Fruit fly (Drosophila melanogaster): Measurements from ENCODE around the gene Tsp26A.

Gene Tsp26A

dm6 chr2L:5982334-5982987 is 17.6 kb upstream of the Tsp26A start (continued):
- TF ChIP-seq gt (GFP tag; IDR thresholded peaks at IDR 0.05), result no peak
- no peak for TF ChIP-seq CG1529 (GFP tag; optimal IDR thresholded peaks at IDR 0.05)
- peak; percentile 99 for TF ChIP-seq ftz-f1 (GFP tag; optimal IDR thresholded peaks at IDR 0.05)
- peak in 1 of 2 experiments; percentile 14 for TF ChIP-seq chif (GFP tag; optimal IDR thresholded peaks at IDR 0.05)
- no peak for TF ChIP-seq nom (GFP tag; optimal IDR thresholded peaks at IDR 0.05)
- TF ChIP-seq CG7745 (tag; optimal IDR thresholded peaks at IDR 0.05), result no peak
- TF ChIP-seq Mad (GFP tag; optimal IDR thresholded peaks at IDR 0.05), result no peak
- no peak for TF ChIP-seq CG32532 (GFP tag; IDR thresholded peaks at IDR 0.05)
- peak; percentile 61 for TF ChIP-seq pb (GFP tag; optimal IDR thresholded peaks at IDR 0.05)
- no peak for TF ChIP-seq CG9932 (GFP tag; IDR thresholded peaks at IDR 0.05)
- TF ChIP-seq CG17186 (GFP tag; optimal IDR thresholded peaks at IDR 0.05), result peak; percentile 16
- peak; percentile 20 for TF ChIP-seq CG7839 (tag; optimal IDR thresholded peaks at IDR 0.05)
- TF ChIP-seq CG32772 (GFP tag; IDR thresholded peaks at IDR 0.05), result no peak
- peak; percentile 26 for TF ChIP-seq CG18619 (GFP tag; optimal IDR thresholded peaks at IDR 0.05)
- no peak for TF ChIP-seq TFAM (GFP tag; optimal IDR thresholded peaks at IDR 0.05)
- no peak for TF ChIP-seq stc (GFP tag; IDR thresholded peaks at IDR 0.05)
- peak; percentile 11 for TF ChIP-seq CG18262 (tag; optimal IDR thresholded peaks at IDR 0.05)
- TF ChIP-seq trh (GFP tag; optimal IDR thresholded peaks at IDR 0.05), result no peak
- TF ChIP-seq CG1647 (GFP tag; optimal IDR thresholded peaks at IDR 0.05), result no peak
- peak in 1 of 2 experiments; percentile 8 for TF ChIP-seq bsh (GFP tag; optimal IDR thresholded peaks at IDR 0.05)
- no peak for TF ChIP-seq zen (tag; optimal IDR thresholded peaks at IDR 0.05)
- TF ChIP-seq CG9437 (GFP tag; optimal IDR thresholded peaks at IDR 0.05), result peak; percentile 99
- TF ChIP-seq Hmx (GFP tag; optimal IDR thresholded peaks at IDR 0.05), result no peak
- peak; percentile 35 for TF ChIP-seq CTCF (GFP tag; optimal IDR thresholded peaks at IDR 0.05)
- TF ChIP-seq Ada2b (GFP tag; IDR thresholded peaks at IDR 0.05), result no peak
- peak; percentile 88 for TF ChIP-seq YL-1 (GFP tag; optimal IDR thresholded peaks at IDR 0.05)
- peak; percentile 4 for TF ChIP-seq tx (GFP tag; optimal IDR thresholded peaks at IDR 0.05)
- no peak for TF ChIP-seq dysf (GFP tag; IDR thresholded peaks at IDR 0.05)
- TF ChIP-seq CG7271 (tag; optimal IDR thresholded peaks at IDR 0.05), result no peak
- TF ChIP-seq CG17385 (GFP tag; optimal IDR thresholded peaks at IDR 0.05), result peak; percentile 4
- TF ChIP-seq Deaf1 (tag; optimal IDR thresholded peaks at IDR 0.05), result peak; percentile 72
- peak; percentile 38 for TF ChIP-seq CG9817 (tag; optimal IDR thresholded peaks at IDR 0.05)
- TF ChIP-seq Meics (GFP tag; optimal IDR thresholded peaks at IDR 0.05), result peak; percentile 29
- TF ChIP-seq usp (GFP tag; optimal IDR thresholded peaks at IDR 0.05), result no peak
- no peak for TF ChIP-seq CG10654 (GFP tag; optimal IDR thresholded peaks at IDR 0.05)
- peak; percentile 34 for TF ChIP-seq CG10431 (GFP tag; optimal IDR thresholded peaks at IDR 0.05)
- TF ChIP-seq fd64A (GFP tag; optimal IDR thresholded peaks at IDR 0.05), result peak; percentile 4
- TF ChIP-seq toy (GFP tag; IDR thresholded peaks at IDR 0.05), result no peak
- peak; percentile 78 for TF ChIP-seq HmgZ (tag; optimal IDR thresholded peaks at IDR 0.05)
- TF ChIP-seq dati (GFP tag; IDR thresholded peaks at IDR 0.05), result no peak
- TF ChIP-seq MBD-R2 (GFP tag; IDR thresholded peaks at IDR 0.05), result no peak
- no peak for TF ChIP-seq CG5245 (GFP tag; optimal IDR thresholded peaks at IDR 0.05)

- TF ChIP-seq row (GFP tag; IDR thresholded peaks at IDR 0.05), result no peak
- TF ChIP-seq insv (GFP tag; optimal IDR thresholded peaks at IDR 0.05), result no peak
- TF ChIP-seq pita (GFP tag; optimal IDR thresholded peaks at IDR 0.05), result no peak
- TF ChIP-seq salm (tag; optimal IDR thresholded peaks at IDR 0.05), result no peak
- no peak for TF ChIP-seq Jarid2 (GFP tag; optimal IDR thresholded peaks at IDR 0.05)
- TF ChIP-seq CG15479 (GFP tag; optimal IDR thresholded peaks at IDR 0.05), result peak; percentile 67
- no peak for TF ChIP-seq CG3065 (GFP tag; optimal IDR thresholded peaks at IDR 0.05)
- no peak for TF ChIP-seq CHES-1-like (GFP tag; optimal IDR thresholded peaks at IDR 0.05)
- no peak for TF ChIP-seq sqz (GFP tag; optimal IDR thresholded peaks at IDR 0.05)
- no peak for TF ChIP-seq CG34224 (GFP tag; IDR thresholded peaks at IDR 0.05; ENCODE audit: partially characterized antibody)
- no peak for TF ChIP-seq mam (GFP tag; optimal IDR thresholded peaks at IDR 0.05)
- TF ChIP-seq Dek (tag; optimal IDR thresholded peaks at IDR 0.05), result no peak
These were observed 16.8 kb upstream of the Tsp26A start for dm6 chr2L:5983236-5983635.
